Fruit fly (Drosophila melanogaster): ENCODE measurements around the gene CG16986.
A peak's percentile ranks its signal among the peaks of the same experiment; 100 is the strongest.

The CG16986 gene

dm6 chr3L:2585794-2586741 lies 14.1 kb upstream of the CG16986 start, which contains the start of gene msn (continued):
- TF ChIP-seq sc (optimal IDR thresholded peaks at IDR 0.05) (no peak), sc (GFP tag; optimal IDR thresholded peaks at IDR 0.05) (no peak), Scr (GFP tag; IDR thresholded peaks at IDR 0.05; ENCODE audit: partially characterized antibody) (peak; percentile 41), salm (tag; optimal IDR thresholded peaks at IDR 0.05) (no peak), tup (GFP tag; optimal IDR thresholded peaks at IDR 0.05) (no peak), gsb-n (tag; optimal IDR thresholded peaks at IDR 0.05) (peak; percentile 20), gce (GFP tag; IDR thresholded peaks at IDR 0.05) (0 out of 3 replicates have a peak, but pooled peaks have one; percentile 54), Hr3 (GFP tag; optimal IDR thresholded peaks at IDR 0.05) (no peak), Dip3 (GFP tag; optimal IDR thresholded peaks at IDR 0.05) (peak; percentile 4), CG31388 (GFP tag; optimal IDR thresholded peaks at IDR 0.05) (no peak), CG2712 (tag; optimal IDR thresholded peaks at IDR 0.05) (no peak), hkb (optimal IDR thresholded peaks at IDR 0.05) (no peak), hkb (GFP tag; IDR thresholded peaks at IDR 0.05) (peak; percentile 7; the same call in 1 of the 2 replicates), luna (GFP tag; optimal IDR thresholded peaks at IDR 0.05) (no peak), mam (GFP tag; optimal IDR thresholded peaks at IDR 0.05) (no peak), CG17612 (GFP tag; IDR thresholded peaks at IDR 0.05) (no peak), phol (tag; optimal IDR thresholded peaks at IDR 0.05) (no peak), CG6689 (GFP tag; IDR thresholded peaks at IDR 0.05) (no peak), Sin3A (optimal IDR thresholded peaks at IDR 0.05) (peak; percentile 39), CG5180 (GFP tag; optimal IDR thresholded peaks at IDR 0.05) (no peak), CG3065 (GFP tag; optimal IDR thresholded peaks at IDR 0.05) (no peak), CG7372 (GFP tag; IDR thresholded peaks at IDR 0.05) (no peak), CG17361 (GFP tag; IDR thresholded peaks at IDR 0.05) (no peak), slbo (GFP tag; IDR thresholded peaks at IDR 0.05) (peak; percentile 11; the same call in 1 of the 2 replicates), ara (GFP tag; IDR thresholded peaks at IDR 0.05) (no peak), Rx (GFP tag; IDR thresholded peaks at IDR 0.05) (no peak), CG1832 (GFP tag; optimal IDR thresholded peaks at IDR 0.05) (peak; percentile 47), pzg (GFP tag; optimal IDR thresholded peaks at IDR 0.05) (peak; percentile 94), Optix (GFP tag; IDR thresholded peaks at IDR 0.05) (0 out of 3 replicates have a peak, but pooled peaks have one; percentile 26), ftz-f1 (GFP tag; optimal IDR thresholded peaks at IDR 0.05) (no peak), CG12155 (GFP tag; optimal IDR thresholded peaks at IDR 0.05) (no peak), MTF-1 (GFP tag; optimal IDR thresholded peaks at IDR 0.05; ENCODE audit: borderline replicate concordance) (peak; percentile 24), CG7963 (GFP tag; IDR thresholded peaks at IDR 0.05; ENCODE audit: partially characterized antibody) (peak; percentile 51; the same call in 2 of the 3 replicates), CG10274 (GFP tag; optimal IDR thresholded peaks at IDR 0.05) (peak; percentile 22), YL-1 (GFP tag; optimal IDR thresholded peaks at IDR 0.05) (peak; percentile 89), CG6175 (GFP tag; IDR thresholded peaks at IDR 0.05) (no peak), CG7745 (tag; optimal IDR thresholded peaks at IDR 0.05) (no peak), slou (GFP tag; optimal IDR thresholded peaks at IDR 0.05) (no peak), Nf-YB (GFP tag; optimal IDR thresholded peaks at IDR 0.05) (peak; percentile 41), lab (GFP tag; optimal IDR thresholded peaks at IDR 0.05) (peak; percentile 51), CG34376 (GFP tag; optimal IDR thresholded peaks at IDR 0.05) (peak; percentile 83), disco-r (GFP tag; optimal IDR thresholded peaks at IDR 0.05) (no peak), kay (GFP tag; optimal IDR thresholded peaks at IDR 0.05) (no peak), CG4854 (GFP tag; optimal IDR thresholded peaks at IDR 0.05) (no peak), TFAM (GFP tag; optimal IDR thresholded peaks at IDR 0.05) (no peak), CG3281 (GFP tag; optimal IDR thresholded peaks at IDR 0.05) (peak; percentile 50), NfI (GFP tag; optimal IDR thresholded peaks at IDR 0.05) (no peak), CG8359 (GFP tag; optimal IDR thresholded peaks at IDR 0.05; ENCODE audit: borderline replicate concordance) (no peak), trh (GFP tag; optimal IDR thresholded peaks at IDR 0.05) (no peak)

Data from whole organism, embryonic.